Worm (Caenorhabditis elegans) whole organism, young adult: Measurements from ENCODE around the gene F33D4.4.

Experiments used
- athp-1 ChIP-seq: sonication (generic microtip); optimal IDR thresholded peaks from 2 replicates; lab custom pipeline; 2017; ENCODE audit warnings: mild to moderate bottlenecking, missing genetic modification characterization, missing compliant biosample characterization
- dpff-1 ChIP-seq: sonication (generic microtip); optimal IDR thresholded peaks from 2 replicates; lab custom pipeline; 2017; ENCODE audit warnings: mild to moderate bottlenecking, missing genetic modification characterization, missing compliant biosample characterization
- snpc-1.3 ChIP-seq: sonication (generic microtip); optimal IDR thresholded peaks from 2 replicates; lab custom pipeline; 2017; ENCODE audit warnings: missing genetic modification characterization, mild to moderate bottlenecking, missing compliant biosample characterization, antibody characterized with exemption, moderate library complexity, missing genotype, missing genetic modification reagents; ENCODE audit not compliant: insufficient read depth

- TF ChIP-seq dpff-1 (tag; lab: Kevin White, UChicago), result no peak
- no peak for TF ChIP-seq athp-1 (tag; lab: Kevin White, UChicago)
- TF ChIP-seq snpc-1.3 (tag; lab: Kevin White, UChicago), result no peak
Observed at ce11 chrIV:7717916-7718315, 11.2 kb upstream of the F33D4.4 start, which contains the start of gene F33D4.6.
